Worm (Caenorhabditis elegans) whole organism, young adult: ENCODE measurements around the gene smr-1.
A peak's percentile ranks its signal among the peaks of the same experiment; 100 is the strongest.

Experiments
- B0019.2 ChIP-seq: fragments of 200-800 bp; sonication (Bioruptor generic); conservative IDR thresholded peaks from 2 replicates; pipeline ENCODE4 v1.3.6; 2022; ENCODE audit warnings: missing genetic modification reagents, missing genetic modification characterization, missing compliant biosample characterization
- B0035.1 ChIP-seq: sonication (generic microtip); optimal IDR thresholded peaks from 2 replicates; lab custom pipeline; 2016; ENCODE audit warnings: missing genetic modification characterization, mild to moderate bottlenecking, missing compliant biosample characterization, missing genotype, missing genetic modification reagents
- B0336.3 ChIP-seq: fragments of 200-800 bp; sonication (Bioruptor generic); IDR thresholded peaks from 2 replicates; pipeline ENCODE4 v1.3.6; 2022; ENCODE audit warnings: missing genetic modification characterization, missing compliant biosample characterization
- C17E4.6 ChIP-seq: fragments of 200-800 bp; sonication (Bioruptor generic); IDR thresholded peaks from 2 replicates; pipeline ENCODE4 v1.3.6; 2022; ENCODE audit warnings: missing genetic modification reagents, missing genetic modification characterization, missing compliant biosample characterization
- D2030.7 ChIP-seq: fragments of 200-800 bp; sonication (Bioruptor generic); IDR thresholded peaks from 2 replicates; pipeline ENCODE4 v1.3.6; 2022; ENCODE audit warnings: missing genetic modification reagents, missing genetic modification characterization, missing compliant biosample characterization
- F10E7.11 ChIP-seq: sonication (generic microtip); optimal IDR thresholded peaks from 2 replicates; lab custom pipeline; 2017; ENCODE audit warnings: mild to moderate bottlenecking, missing genetic modification characterization, moderate library complexity, missing compliant biosample characterization
- F55B11.4 ChIP-seq: sonication (generic microtip); optimal IDR thresholded peaks from 2 replicates; lab custom pipeline; 2016; ENCODE audit warnings: missing compliant biosample characterization, missing genetic modification characterization, borderline replicate concordance; ENCODE audit not compliant: insufficient read depth
- F57A8.1 ChIP-seq: fragments of 200-800 bp; sonication (Bioruptor generic); optimal IDR thresholded peaks from 2 replicates; lab custom pipeline; 2018; ENCODE audit warnings: mild to moderate bottlenecking, missing genetic modification characterization, moderate library complexity, missing compliant biosample characterization
- T26A5.8 ChIP-seq: sonication (generic microtip); optimal IDR thresholded peaks from 2 replicates; lab custom pipeline; 2016; ENCODE audit warnings: missing genetic modification characterization, missing compliant biosample characterization
- ZK185.1 ChIP-seq: sonication (generic microtip); optimal IDR thresholded peaks from 2 replicates; lab custom pipeline; 2016; ENCODE audit warnings: mild to moderate bottlenecking, missing genetic modification characterization, missing compliant biosample characterization; ENCODE audit not compliant: poor library complexity, severe bottlenecking
- ama-1 ChIP-seq, 3 experiments: fragments of 150-350 bp in 1 of 3; sonication (generic microtip) in 2 of 3; optimal IDR thresholded peaks; 2 replicates each; lab custom pipeline; 2014 to 2018; ENCODE audit warnings: missing biosample characterization in 2 of 3, missing genetic modification characterization in 2 of 3, missing genetic modification reagents in 2 of 3
- aptf-3 ChIP-seq: fragments of 200-800 bp; sonication (Bioruptor generic); IDR thresholded peaks from 2 replicates; pipeline ENCODE4 v1.3.6; 2022; ENCODE audit warnings: missing genetic modification characterization, missing compliant biosample characterization
- atf-7 ChIP-seq: sonication (generic microtip); optimal IDR thresholded peaks from 2 replicates; lab custom pipeline; 2017; ENCODE audit warnings: mild to moderate bottlenecking, missing genetic modification characterization, missing compliant biosample characterization
- attf-3 ChIP-seq: fragments of 200-800 bp; sonication (Bioruptor generic); conservative IDR thresholded peaks from 2 replicates; pipeline ENCODE4 v1.3.6; 2022; ENCODE audit warnings: missing genetic modification reagents, missing genetic modification characterization, missing compliant biosample characterization
- bed-1 ChIP-seq: fragments of 200-800 bp; sonication (Bioruptor generic); IDR thresholded peaks from 2 replicates; pipeline ENCODE4 v1.3.6; 2022; ENCODE audit warnings: missing genetic modification reagents, missing genetic modification characterization, missing compliant biosample characterization
- bed-2 ChIP-seq: fragments of 200-800 bp; sonication (Bioruptor generic); IDR thresholded peaks from 2 replicates; pipeline ENCODE4 v1.3.6; 2022; ENCODE audit warnings: missing genetic modification reagents, missing genetic modification characterization, missing compliant biosample characterization
- cebp-1 ChIP-seq, 2 experiments: fragments of 200-800 bp in 1 of 2; sonication (Bioruptor generic) in 1 of 2; sonication (generic microtip) in 1 of 2; IDR thresholded peaks in 1 of 2; optimal IDR thresholded peaks in 1 of 2; 2 replicates each; pipeline versions ENCODE4 v1.3.6 to Lab custom; 2017 to 2022; ENCODE audit warnings: missing compliant biosample characterization in 2 of 2, missing genetic modification characterization in 2 of 2, mild to moderate bottlenecking in 1 of 2, missing genetic modification reagents in 1 of 2, moderate library complexity in 1 of 2
- cebp-2 ChIP-seq: fragments of 200-800 bp; sonication (Bioruptor generic); IDR thresholded peaks from 2 replicates; pipeline ENCODE4 v1.3.6; 2022; ENCODE audit warnings: missing genetic modification characterization, missing compliant biosample characterization
- ceh-79 ChIP-seq: sonication (generic microtip); optimal IDR thresholded peaks from 2 replicates; lab custom pipeline; 2017; ENCODE audit warnings: mild to moderate bottlenecking, missing genetic modification characterization, missing compliant biosample characterization
- die-1 ChIP-seq: sonication (generic microtip); optimal IDR thresholded peaks from 2 replicates; lab custom pipeline; 2016; ENCODE audit warnings: missing genotype, mild to moderate bottlenecking, missing genetic modification characterization, missing compliant biosample characterization
- dpff-1 ChIP-seq: sonication (generic microtip); optimal IDR thresholded peaks from 2 replicates; lab custom pipeline; 2017; ENCODE audit warnings: mild to moderate bottlenecking, missing genetic modification characterization, missing compliant biosample characterization
- ets-4 ChIP-seq: fragments of 200-800 bp; sonication (Bioruptor generic); optimal IDR thresholded peaks from 2 replicates; lab custom pipeline; 2018; ENCODE audit warnings: mild to moderate bottlenecking, missing genetic modification characterization, missing compliant biosample characterization
- him-1 ChIP-seq: sonication (generic microtip); optimal IDR thresholded peaks from 2 replicates; lab custom pipeline; 2016; ENCODE audit warnings: missing genotype, missing genetic modification reagents, missing genetic modification characterization, missing compliant biosample characterization
- hmg-20 ChIP-seq: fragments of 200-800 bp; sonication (Bioruptor generic); IDR thresholded peaks from 2 replicates; pipeline ENCODE4 v1.3.6; 2022; ENCODE audit warnings: missing genetic modification reagents, missing genetic modification characterization, missing compliant biosample characterization
- lag-1 ChIP-seq: fragments of 200-800 bp; sonication (Bioruptor generic); IDR thresholded peaks from 2 replicates; pipeline ENCODE4 v1.3.6; 2022; ENCODE audit warnings: missing genetic modification reagents, missing genetic modification characterization, missing compliant biosample characterization
- lin-26 ChIP-seq: fragments of 200-800 bp; sonication (Bioruptor generic); IDR thresholded peaks from 2 replicates; pipeline ENCODE4 v1.3.6; 2022; ENCODE audit warnings: missing genetic modification reagents, missing genetic modification characterization, missing compliant biosample characterization
- lin-35 ChIP-seq, 3 experiments: fragments of 150-350 bp in 2 of 3; sonication (generic microtip) in 1 of 3; optimal IDR thresholded peaks; 2 replicates each; lab custom pipeline; 2014 to 2018; ENCODE audit warnings: missing biosample characterization in 3 of 3, missing genetic modification characterization in 3 of 3, missing genetic modification reagents in 3 of 3
- lir-1 ChIP-seq: fragments of 200-800 bp; sonication (Bioruptor generic); conservative IDR thresholded peaks from 2 replicates; pipeline ENCODE4 v1.3.6; 2022; ENCODE audit warnings: missing genetic modification reagents, missing genetic modification characterization, missing compliant biosample characterization
- lsy-27 ChIP-seq: sonication (generic microtip); optimal IDR thresholded peaks from 2 replicates; lab custom pipeline; 2017; ENCODE audit warnings: missing genetic modification characterization, mild to moderate bottlenecking, missing compliant biosample characterization, antibody characterized with exemption, missing genotype, borderline replicate concordance; ENCODE audit not compliant: insufficient read depth
- madf-6 ChIP-seq: fragments of 200-800 bp; sonication (Bioruptor generic); IDR thresholded peaks from 2 replicates; pipeline ENCODE4 v1.3.6; 2022; ENCODE audit warnings: missing genetic modification reagents, missing genetic modification characterization, missing compliant biosample characterization
- madf-8 ChIP-seq: fragments of 200-800 bp; sonication (Bioruptor generic); conservative IDR thresholded peaks from 2 replicates; pipeline ENCODE4 v1.3.6; 2022; ENCODE audit warnings: missing genetic modification reagents, missing genetic modification characterization, missing compliant biosample characterization
- mxl-1 ChIP-seq: sonication (generic microtip); optimal IDR thresholded peaks from 2 replicates; lab custom pipeline; 2016; ENCODE audit warnings: missing genetic modification characterization, missing compliant biosample characterization
- nhr-80 ChIP-seq: sonication (generic microtip); optimal IDR thresholded peaks from 2 replicates; lab custom pipeline; 2016; ENCODE audit warnings: missing genetic modification characterization, missing compliant biosample characterization
- pbrm-1 ChIP-seq: fragments of 200-800 bp; sonication (Bioruptor generic); IDR thresholded peaks from 2 replicates; pipeline ENCODE4 v1.3.6; 2022; ENCODE audit warnings: missing genetic modification reagents, missing genetic modification characterization, missing compliant biosample characterization
- pha-4 ChIP-seq: fragments of 150-350 bp; sonication (generic microtip); optimal IDR thresholded peaks from 2 replicates; lab custom pipeline; 2014; ENCODE audit warnings: missing biosample characterization, missing genetic modification reagents, missing genetic modification characterization
- sea-2 ChIP-seq: fragments of 200-800 bp; sonication (Bioruptor generic); IDR thresholded peaks from 2 replicates; pipeline ENCODE4 v1.3.6; 2022; ENCODE audit warnings: missing genetic modification characterization, missing compliant biosample characterization
- snpc-1.1 ChIP-seq: sonication (generic microtip); optimal IDR thresholded peaks from 2 replicates; lab custom pipeline; 2017; ENCODE audit warnings: missing genetic modification characterization, mild to moderate bottlenecking, missing compliant biosample characterization, antibody characterized with exemption, moderate library complexity, missing genotype, missing genetic modification reagents; ENCODE audit not compliant: insufficient read depth
- snpc-4 ChIP-seq, 5 experiments: fragments of 150-350 bp in 1 of 5; sonication (generic microtip) in 4 of 5; optimal IDR thresholded peaks; 2 replicates each; lab custom pipeline; 2014 to 2018; ENCODE audit warnings: missing genetic modification characterization in 5 of 5, missing biosample characterization in 3 of 5, antibody characterized with exemption in 2 of 5, mild to moderate bottlenecking in 2 of 5, missing compliant biosample characterization in 2 of 5, missing genotype in 2 of 5, moderate library complexity in 2 of 5, missing genetic modification reagents in 1 of 5
- sptf-2 ChIP-seq: fragments of 200-800 bp; sonication (Bioruptor generic); optimal IDR thresholded peaks from 2 replicates; lab custom pipeline; 2018; ENCODE audit warnings: mild to moderate bottlenecking, missing genetic modification characterization, missing compliant biosample characterization
- zfh-2 ChIP-seq: fragments of 200-800 bp; sonication (Bioruptor generic); conservative IDR thresholded peaks from 2 replicates; pipeline ENCODE4 v1.3.6; 2022; ENCODE audit warnings: missing genetic modification reagents, missing genetic modification characterization, missing compliant biosample characterization
- zim-3 ChIP-seq: sonication (generic microtip); optimal IDR thresholded peaks from 2 replicates; lab custom pipeline; 2017; ENCODE audit warnings: mild to moderate bottlenecking, missing genetic modification characterization, moderate library complexity, missing compliant biosample characterization
- ztf-18 ChIP-seq: sonication (generic microtip); optimal IDR thresholded peaks from 2 replicates; lab custom pipeline; 2016; ENCODE audit warnings: missing genotype, mild to moderate bottlenecking, missing genetic modification characterization, missing compliant biosample characterization
- ztf-25 ChIP-seq: fragments of 200-800 bp; sonication (Bioruptor generic); IDR thresholded peaks from 2 replicates; pipeline ENCODE4 v1.3.6; 2022; ENCODE audit warnings: missing genetic modification reagents, missing genetic modification characterization, missing compliant biosample characterization
- ztf-28 ChIP-seq: fragments of 200-800 bp; sonication (Bioruptor generic); IDR thresholded peaks from 2 replicates; pipeline ENCODE4 v1.3.6; 2022; ENCODE audit warnings: missing genetic modification reagents, missing genetic modification characterization, missing compliant biosample characterization
- ztf-3 ChIP-seq: fragments of 200-800 bp; sonication (Bioruptor generic); optimal IDR thresholded peaks from 2 replicates; lab custom pipeline; 2018; ENCODE audit warnings: mild to moderate bottlenecking, missing genetic modification characterization, missing compliant biosample characterization
- ztf-6 ChIP-seq: fragments of 200-800 bp; sonication (Bioruptor generic); IDR thresholded peaks from 2 replicates; pipeline ENCODE4 v1.3.6; 2022; ENCODE audit warnings: missing genetic modification reagents, missing genetic modification characterization, missing compliant biosample characterization

smr-1 gene

ce11 chrIII:1122239-1122638 lies 20.7 kb upstream of the smr-1 start:
- TF ChIP-seq lsy-27 (peak; percentile 9), ceh-79 (no peak), cebp-2 (GFP tag; lab: Robert Waterston, UW) (no peak), pbrm-1 (GFP tag; lab: Robert Waterston, UW) (peak; percentile 64; the same call in 1 of the 2 replicates), snpc-1.1 (tag; lab: Kevin White, UChicago) (no peak), bed-2 (0 out of 2 replicates have a peak, but pooled peaks have one; percentile 51), pha-4 (tag; lab: Kevin White, UChicago) (no peak), B0035.1 (tag; lab: Kevin White, UChicago) (no peak), F10E7.11 (tag; lab: Kevin White, UChicago) (no peak), zim-3 (tag; lab: Kevin White, UChicago) (peak; percentile 63), ztf-6 (peak; percentile 69; the same call in 1 of the 2 replicates), aptf-3 (GFP tag; lab: Robert Waterston, UW) (0 out of 2 replicates have a peak, but pooled peaks have one; percentile 48), ztf-28 (GFP tag; lab: Robert Waterston, UW) (no peak), ama-1 (optimal IDR thresholded peaks at IDR 0.05; lab: Kevin White, UChicago) (no peak), ama-1 (GFP tag; optimal IDR thresholded peaks at IDR 0.05; lab: Kevin White, UChicago) (peak; percentile 39 to 76), sea-2 (GFP tag; lab: Robert Waterston, UW) (no peak), lin-26 (peak; percentile 47; the same call in 1 of the 2 replicates), sptf-2 (no peak), F55B11.4 (no peak), dpff-1 (tag; lab: Kevin White, UChicago) (no peak), ztf-18 (peak; percentile 73), ztf-25 (GFP tag; lab: Robert Waterston, UW) (0 out of 2 replicates have a peak, but pooled peaks have one; percentile 61), F57A8.1 (GFP tag; lab: Kevin White, UChicago) (no peak), C17E4.6 (GFP tag; lab: Robert Waterston, UW) (no peak), die-1 (peak; percentile 53), mxl-1 (peak; percentile 42), nhr-80 (tag; lab: Kevin White, UChicago) (peak; percentile 13), madf-8 (GFP tag; lab: Robert Waterston, UW) (no peak), B0336.3 (GFP tag; lab: Robert Waterston, UW) (no peak), B0019.2 (no peak), attf-3 (GFP tag; lab: Robert Waterston, UW) (no peak), D2030.7 (GFP tag; lab: Robert Waterston, UW) (peak; percentile 57; the same call in 1 of the 2 replicates), cebp-1 (GFP tag; IDR thresholded peaks at IDR 0.05; lab: Robert Waterston, UW) (0 out of 2 replicates have a peak, but pooled peaks have one; percentile 10), cebp-1 (tag; optimal IDR thresholded peaks at IDR 0.05; lab: Kevin White, UChicago) (peak; percentile 56), snpc-4 (GFP tag; optimal IDR thresholded peaks at IDR 0.05; lab: Kevin White, UChicago) (peak; percentile 50), snpc-4 (tag; optimal IDR thresholded peaks at IDR 0.05; lab: Kevin White, UChicago) (peak in 1 of 4 experiments; percentile 15), lag-1 (GFP tag; lab: Robert Waterston, UW) (no peak), atf-7 (peak; percentile 20), ztf-3 (GFP tag; lab: Kevin White, UChicago) (no peak), zfh-2 (GFP tag; lab: Robert Waterston, UW) (peak; percentile 53), bed-1 (no peak), lir-1 (GFP tag; lab: Robert Waterston, UW) (no peak), ZK185.1 (tag; lab: Kevin White, UChicago) (no peak), madf-6 (GFP tag; lab: Robert Waterston, UW) (no peak), him-1 (peak; percentile 78), T26A5.8 (tag; lab: Kevin White, UChicago) (no peak), ets-4 (GFP tag; lab: Kevin White, UChicago) (no peak), hmg-20 (GFP tag; lab: Robert Waterston, UW) (no peak), lin-35 (GFP tag; optimal IDR thresholded peaks at IDR 0.05; lab: Kevin White, UChicago) (no peak)
